Worm (Caenorhabditis elegans) whole organism, L4/young adult: Measurements from ENCODE around the gene R144.6.

Experiments
- W03F9.2 ChIP-seq: fragments of 150-350 bp; optimal IDR thresholded peaks from 2 replicates; lab custom pipeline; 2014; ENCODE audit warnings: missing biosample characterization, missing genetic modification characterization
- dao-5 ChIP-seq: sonication (generic microtip); optimal IDR thresholded peaks from 2 replicates; lab custom pipeline; 2016; ENCODE audit warnings: missing genotype, missing genetic modification characterization, moderate library complexity, missing compliant biosample characterization
- him-1 ChIP-seq: sonication (generic microtip); optimal IDR thresholded peaks from 2 replicates; lab custom pipeline; 2016; ENCODE audit warnings: missing genotype, missing genetic modification reagents, missing genetic modification characterization, missing compliant biosample characterization

The R144.6 gene

DNA sequence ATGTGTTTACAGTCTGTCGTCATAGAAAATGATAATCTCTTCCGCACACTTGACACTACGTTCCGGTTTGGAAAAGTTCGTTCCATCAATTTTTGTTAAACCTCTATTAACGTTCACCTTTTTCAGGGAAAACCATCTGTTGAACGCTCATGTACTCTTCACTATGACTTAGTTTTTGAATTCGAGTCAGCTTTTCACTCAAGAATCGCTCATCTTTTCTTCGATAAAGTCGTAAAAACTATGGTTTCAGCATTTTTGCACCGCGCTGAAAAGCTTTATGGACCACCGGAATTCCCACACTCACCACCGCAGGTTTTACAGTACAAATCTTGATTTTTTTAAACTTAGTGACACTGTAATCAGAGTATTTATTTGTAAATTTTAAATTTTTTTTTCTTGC lies 19.1 kb upstream of the R144.6 start:
- TF ChIP-seq dao-5, result no peak
- no peak for TF ChIP-seq W03F9.2 (tag; lab: Kevin White, UChicago)
- TF ChIP-seq him-1 (tag; lab: Kevin White, UChicago), result no peak

DNA sequence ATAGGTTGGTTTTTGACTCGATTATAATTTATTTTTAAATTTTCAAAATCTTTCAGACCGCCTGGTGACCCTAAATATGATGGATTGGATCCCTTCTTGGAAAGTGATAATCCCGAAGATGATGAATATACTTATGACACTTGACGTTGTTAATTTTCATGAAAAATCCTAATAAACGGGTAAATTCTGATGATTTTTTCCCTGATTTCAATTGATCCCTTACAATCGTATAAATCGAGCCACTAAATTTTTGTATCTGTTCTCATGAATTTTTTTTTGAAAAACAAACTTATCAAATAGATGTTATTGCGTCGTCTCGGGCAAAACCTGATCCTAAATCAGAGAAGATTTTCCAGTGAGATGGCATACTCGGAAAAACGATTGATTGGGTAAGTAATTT lies 18.4 kb upstream of the R144.6 start, which contains the start of gene R144.13:
TSS of gene R144.13 (plus strand) at position 301 of the 400 bp plus-strand sequence.
- TF ChIP-seq dao-5 (no peak), him-1 (tag; lab: Kevin White, UChicago) (no peak)

DNA sequence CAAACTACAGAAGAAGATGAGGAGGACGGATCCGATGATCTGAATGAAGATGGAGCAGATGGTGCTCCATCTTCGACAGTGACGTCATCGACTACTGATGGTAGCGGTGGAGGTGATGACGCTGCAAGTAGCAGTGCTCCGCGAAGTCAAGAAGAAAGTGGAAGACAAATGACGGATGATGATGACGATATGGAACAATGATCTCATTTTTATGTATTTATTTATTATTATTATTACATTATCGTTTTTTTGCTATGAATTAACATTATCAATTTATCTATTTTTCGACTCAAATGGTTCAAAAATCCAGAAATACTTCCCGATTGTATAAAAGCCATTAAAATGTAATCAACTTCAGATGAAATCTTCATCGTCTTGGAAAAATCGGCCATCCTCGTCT lies 17.2 kb upstream of the R144.6 start, which contains the start of gene R144.3:
TSS of gene R144.3 (plus strand) at position 301 of the 400 bp plus-strand sequence.
- TF ChIP-seq him-1 (tag; lab: Kevin White, UChicago), result no peak
- TF ChIP-seq dao-5, result no peak
- TF ChIP-seq W03F9.2 (tag; lab: Kevin White, UChicago), result no peak

DNA sequence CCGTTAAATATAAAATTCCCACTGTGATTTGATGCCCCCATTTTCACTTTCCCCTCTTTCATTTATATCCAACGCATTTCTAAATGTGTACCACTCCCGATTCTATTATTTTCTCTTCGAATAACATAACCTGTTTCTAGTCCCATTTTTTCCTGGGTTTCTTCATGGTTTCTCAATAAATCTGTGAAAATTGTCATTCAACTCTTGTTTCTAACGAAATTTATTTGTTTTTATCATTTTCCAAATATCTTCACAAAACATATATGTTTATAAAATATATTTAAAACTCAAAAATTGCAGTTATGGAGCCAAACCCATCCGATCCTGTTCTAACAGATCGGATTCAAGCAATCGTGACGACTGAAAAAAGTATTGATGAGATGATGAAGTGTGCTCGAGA lies 16.4 kb upstream of the R144.6 start, which contains the start of gene mdt-11:
TSS of gene mdt-11 (plus strand) at position 301 of the 400 bp plus-strand sequence.
- TF ChIP-seq dao-5, result no peak

DNA sequence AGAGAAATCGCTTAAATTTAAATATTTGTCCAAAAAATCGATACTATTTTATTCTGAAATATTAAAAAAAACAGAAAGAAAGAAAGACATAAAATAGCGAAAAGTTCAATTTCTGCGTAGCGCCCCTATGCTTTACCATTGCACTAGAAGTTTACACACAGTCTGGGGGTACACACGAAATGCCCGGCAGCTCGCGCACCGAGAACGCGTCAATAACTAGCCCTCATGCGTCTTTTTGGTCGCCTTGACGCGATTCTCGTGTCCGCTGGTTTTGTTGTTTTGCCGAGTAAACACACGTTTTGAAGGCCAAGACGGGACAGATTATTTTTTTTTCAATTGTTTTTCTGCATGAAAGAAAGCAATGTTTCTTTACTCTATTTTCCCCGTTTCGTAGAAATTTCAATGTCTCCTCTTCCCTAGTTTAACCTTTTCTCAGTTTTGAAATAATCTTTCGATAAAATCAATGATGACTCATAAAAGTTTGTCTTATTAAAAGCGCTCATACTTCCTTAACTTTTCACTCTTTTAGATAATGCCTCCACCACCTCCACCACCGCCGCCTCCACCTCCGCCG lies 13.7 kb upstream of the R144.6 start, which contains the start of gene wip-1:
TSS of gene wip-1 (plus strand) at position 524 of the 574 bp plus-strand sequence.
- TF ChIP-seq him-1 (tag; lab: Kevin White, UChicago) (peak; percentile 98), dao-5 (peak; percentile 72), W03F9.2 (tag; lab: Kevin White, UChicago) (peak; percentile 98)

DNA sequence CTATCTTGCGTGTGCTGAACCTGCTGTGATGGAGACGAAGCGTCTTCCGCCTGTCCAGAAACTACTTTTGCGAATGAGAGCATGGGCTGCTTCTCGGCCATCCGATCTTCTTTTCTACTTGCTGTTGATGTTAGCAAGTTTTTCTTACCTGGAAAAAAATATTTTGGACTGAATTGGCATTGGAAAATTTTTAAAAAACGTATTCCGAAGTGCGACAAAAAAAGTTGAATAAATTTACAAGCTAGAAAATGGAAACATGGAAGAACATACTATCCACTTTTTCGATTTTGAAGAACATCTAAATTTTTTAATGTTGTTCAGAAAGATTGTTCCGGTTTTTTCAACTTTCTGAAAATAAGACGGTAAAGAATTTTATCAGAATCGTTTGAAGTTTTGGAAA lies 13.0 kb upstream of the R144.6 start, which contains the start of gene larp-1:
TSS of gene larp-1 (minus strand) at position 101 of the 400 bp plus-strand sequence.
- TF ChIP-seq him-1 (tag; lab: Kevin White, UChicago) (no peak), W03F9.2 (tag; lab: Kevin White, UChicago) (no peak), dao-5 (no peak)

DNA sequence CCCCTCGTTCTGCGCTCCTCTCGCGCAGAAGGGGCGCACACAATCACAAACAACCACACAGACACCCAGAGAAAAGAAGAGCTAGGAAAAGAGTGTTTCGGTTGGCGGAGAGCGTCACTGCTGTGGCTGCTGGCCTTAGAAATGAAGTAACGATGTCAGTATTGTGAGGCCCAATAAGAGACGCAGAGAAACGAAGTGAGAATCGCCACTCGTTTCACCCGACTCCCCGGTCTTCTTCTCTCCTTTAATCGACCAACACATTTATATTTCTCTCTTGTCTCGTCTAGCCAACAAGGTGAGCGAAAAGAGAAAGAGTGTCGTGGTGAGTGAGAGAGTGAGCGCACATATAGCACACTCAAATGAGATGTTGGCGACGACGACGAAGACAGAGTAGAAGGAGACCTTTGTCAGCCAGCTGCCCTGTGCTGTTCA lies 9.4 kb upstream of the R144.6 start:
- TF ChIP-seq him-1 (tag; lab: Kevin White, UChicago) (peak; percentile 67), W03F9.2 (tag; lab: Kevin White, UChicago) (peak; percentile 57), dao-5 (no peak)

DNA sequence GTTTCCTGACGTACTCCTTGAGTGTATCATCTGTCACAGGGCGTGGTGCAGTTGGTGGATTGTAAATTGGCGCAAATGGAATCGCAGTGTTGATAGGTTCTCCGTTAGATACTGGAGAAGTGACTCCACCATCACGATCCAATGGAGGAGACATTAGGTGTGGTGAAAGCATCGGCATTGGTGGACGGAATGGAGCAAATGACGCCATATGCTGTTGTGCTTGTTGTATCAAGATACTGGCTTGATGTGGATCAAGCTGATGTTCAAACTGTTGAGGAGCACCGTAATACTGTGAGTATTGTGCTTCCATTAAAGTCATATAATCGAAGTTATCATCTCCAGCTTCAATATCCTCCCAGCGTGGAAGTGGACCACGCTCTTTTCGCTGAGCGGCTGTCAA lies 7.9 kb upstream of the R144.6 start:
- no peak for TF ChIP-seq him-1 (tag; lab: Kevin White, UChicago)
- no peak for TF ChIP-seq dao-5
- TF ChIP-seq W03F9.2 (tag; lab: Kevin White, UChicago), result no peak

DNA sequence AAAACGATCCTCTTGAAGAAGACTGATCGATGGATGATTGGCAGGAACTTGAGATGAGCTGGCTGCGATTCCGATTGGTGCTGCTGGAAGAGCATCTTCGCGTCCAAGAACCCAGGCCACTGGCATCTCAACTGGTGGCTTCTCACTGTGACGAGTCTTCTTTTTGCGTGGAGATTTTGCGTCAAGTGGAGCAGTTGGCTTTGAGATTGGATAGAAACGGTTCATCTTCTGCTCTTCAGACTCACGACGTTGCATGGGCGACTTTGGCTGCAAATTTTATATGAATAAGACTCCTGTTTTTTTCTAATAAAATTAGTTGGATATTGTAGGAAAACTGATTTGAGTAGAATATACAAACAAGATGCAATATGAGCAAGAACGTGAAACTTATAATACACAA lies 6.2 kb upstream of the R144.6 start:
- TF ChIP-seq him-1 (tag; lab: Kevin White, UChicago), result no peak
- no peak for TF ChIP-seq dao-5
- no peak for TF ChIP-seq W03F9.2 (tag; lab: Kevin White, UChicago)

DNA sequence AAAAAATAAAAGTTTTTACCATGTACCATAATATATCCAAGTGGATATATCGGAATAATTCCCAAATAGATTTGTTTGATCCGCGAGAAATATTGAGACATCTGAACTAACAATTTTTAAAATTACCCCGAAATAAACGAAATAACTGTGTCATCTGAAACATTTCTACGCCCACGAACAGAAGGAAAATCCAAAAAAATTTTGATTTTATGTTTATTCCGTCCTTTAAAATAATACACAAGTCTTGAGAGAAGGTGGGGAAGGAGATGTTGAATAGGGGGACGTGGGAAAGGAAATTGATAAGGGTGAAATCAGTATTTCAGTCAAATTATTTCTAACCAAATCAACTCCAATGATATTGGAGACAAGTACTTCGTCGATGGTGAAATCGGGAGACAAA lies 4.2 kb upstream of the R144.6 start, which contains the start of gene R144.11:
TSS of gene R144.11 (minus strand) at position 101 of the 400 bp plus-strand sequence.
- TF ChIP-seq W03F9.2 (tag; lab: Kevin White, UChicago), result no peak
- no peak for TF ChIP-seq him-1 (tag; lab: Kevin White, UChicago)
- TF ChIP-seq dao-5, result no peak

DNA sequence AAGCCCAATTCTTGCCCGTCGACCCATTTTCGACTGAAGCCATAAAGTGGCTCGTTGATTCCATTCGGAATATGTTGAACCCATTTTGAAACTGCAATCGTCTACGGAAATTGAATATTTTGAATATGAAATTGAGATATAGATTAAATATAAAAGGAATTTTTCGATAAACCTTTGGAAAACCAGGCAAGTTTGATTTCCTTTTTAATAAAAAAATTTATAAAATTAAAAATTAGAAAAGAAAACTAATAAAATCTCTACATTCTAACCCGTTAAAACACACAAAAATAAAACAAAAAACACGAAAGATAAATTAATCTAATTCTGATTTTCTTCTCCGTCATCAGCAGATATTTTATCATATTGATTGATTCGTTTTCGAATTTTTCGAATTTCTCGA lies 2.4 kb upstream of the R144.6 start, which contains the start of gene R144.12:
TSS of gene R144.12 (minus strand) at position 101 of the 400 bp plus-strand sequence.
- TF ChIP-seq W03F9.2 (tag; lab: Kevin White, UChicago), result no peak
- no peak for TF ChIP-seq dao-5
- TF ChIP-seq him-1 (tag; lab: Kevin White, UChicago), result no peak

DNA sequence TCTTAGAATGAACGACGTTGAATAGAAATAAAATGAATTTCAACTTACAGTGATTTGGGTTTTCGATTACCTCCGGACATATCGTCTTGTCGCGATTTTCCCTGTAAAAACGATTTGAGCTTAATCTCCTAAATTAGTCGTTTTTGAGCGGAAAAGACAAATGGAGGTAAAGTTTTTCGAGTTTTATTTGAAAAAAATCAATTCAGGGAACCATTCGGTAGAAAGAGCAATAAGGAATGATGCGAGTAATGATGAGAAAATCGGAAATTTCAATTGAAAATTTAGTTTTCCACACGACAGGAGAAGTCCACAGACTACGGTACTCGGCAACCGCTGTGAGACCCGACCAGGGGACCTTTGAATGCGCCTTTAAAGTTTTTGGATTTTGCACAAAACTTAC lies 2.3 kb downstream of the R144.6 start, which contains the start of gene R144.10:
TSS of gene R144.10 (minus strand) at position 101 of the 400 bp plus-strand sequence.
- TF ChIP-seq W03F9.2 (tag; lab: Kevin White, UChicago) (no peak), dao-5 (no peak), him-1 (tag; lab: Kevin White, UChicago) (no peak)

DNA sequence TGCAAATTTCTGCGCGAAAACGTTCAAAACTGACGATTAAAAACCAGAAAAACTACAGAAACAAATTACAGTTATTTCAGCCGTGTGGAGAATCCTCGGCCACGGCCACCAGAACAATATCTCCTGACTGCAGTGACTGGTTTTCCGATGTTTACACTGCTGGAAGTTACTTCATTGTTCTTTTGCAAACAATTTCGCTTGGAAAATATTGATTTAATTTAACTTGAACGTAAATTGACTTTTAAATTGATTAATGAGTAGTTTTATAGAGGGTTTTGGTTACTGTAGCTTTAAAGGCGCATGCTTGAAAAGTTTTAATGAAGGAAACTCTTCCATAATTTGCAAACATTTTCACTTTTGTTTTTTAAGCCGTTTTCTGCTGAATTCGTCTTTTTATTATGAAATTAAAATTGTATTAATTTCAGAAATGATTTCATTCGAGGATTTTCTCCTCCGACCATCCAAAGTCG lies 5.5 kb downstream of the R144.6 start, which contains the start of gene smcr-8:
TSS of gene smcr-8 (plus strand) at position 420 of the 470 bp plus-strand sequence.
- TF ChIP-seq dao-5, result no peak
- no peak for TF ChIP-seq W03F9.2 (tag; lab: Kevin White, UChicago)
- no peak for TF ChIP-seq him-1 (tag; lab: Kevin White, UChicago)

DNA sequence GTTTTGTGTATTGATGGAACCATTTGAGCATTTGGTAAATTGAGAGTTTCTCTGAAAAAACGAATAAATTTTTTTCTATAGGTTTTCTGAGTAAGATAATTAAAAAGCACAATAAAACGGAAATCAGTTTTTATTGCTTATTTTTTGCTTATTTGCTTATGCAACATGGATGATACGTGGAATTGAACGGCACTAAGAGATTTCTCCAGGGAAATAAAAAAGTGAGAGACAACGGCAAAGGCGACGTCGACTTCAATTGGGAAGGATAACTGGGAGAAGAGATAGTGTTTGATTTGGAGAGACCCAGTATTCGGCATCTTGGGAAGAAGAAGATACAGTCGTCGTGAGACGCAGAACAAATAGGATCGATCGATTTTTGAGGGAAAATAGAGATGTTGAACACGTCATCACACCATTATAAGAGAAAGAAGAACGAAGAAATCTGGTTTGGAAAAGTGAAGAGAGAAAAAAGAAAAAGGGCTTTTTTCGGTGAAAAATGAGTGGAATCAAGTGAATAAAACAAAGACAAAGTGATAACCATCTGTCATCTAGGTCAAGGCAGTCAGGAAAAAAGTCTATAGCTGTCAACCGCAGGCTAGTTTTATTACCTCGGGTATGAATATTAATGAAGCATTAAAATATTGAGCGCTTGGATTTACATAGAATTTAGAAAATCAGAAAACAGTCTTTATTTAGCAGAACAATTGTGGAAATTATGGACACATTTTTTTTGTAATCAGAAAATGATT lies 6.2 kb downstream of the R144.6 start, which contains the start of gene tmem-131:
TSS of gene tmem-131 (minus strand) at position 51 of the 749 bp plus-strand sequence.
- no peak for TF ChIP-seq W03F9.2 (tag; lab: Kevin White, UChicago)
